Fruit fly (Drosophila melanogaster) S2 (cell line): ENCODE data around the gene CG10993.

Source experiments
- CG8478 ChIP-seq: fragments of >200 bp; optimal IDR thresholded peaks from 2 replicates; lab custom pipeline; 2018
- CTCF ChIP-seq, 2 experiments: fragments of >200 bp; optimal IDR thresholded peaks; 2 replicates each; lab custom pipeline; 2018

Gene CG10993

dm6 chrX:13781739-13782502 lies 9.0 kb downstream of the CG10993 start, which contains the start of the genes CtsB and amrt:
Gene CtsB, minus strand, starts transcription at chrX:13782170.
Gene amrt, plus strand, starts transcription at chrX:13782459.
- no peak for TF ChIP-seq CG8478 (lab: Kevin White, UChicago)
- no peak for TF ChIP-seq CTCF (optimal IDR thresholded peaks at IDR 0.05; lab: Kevin White, UChicago)

DNA sequence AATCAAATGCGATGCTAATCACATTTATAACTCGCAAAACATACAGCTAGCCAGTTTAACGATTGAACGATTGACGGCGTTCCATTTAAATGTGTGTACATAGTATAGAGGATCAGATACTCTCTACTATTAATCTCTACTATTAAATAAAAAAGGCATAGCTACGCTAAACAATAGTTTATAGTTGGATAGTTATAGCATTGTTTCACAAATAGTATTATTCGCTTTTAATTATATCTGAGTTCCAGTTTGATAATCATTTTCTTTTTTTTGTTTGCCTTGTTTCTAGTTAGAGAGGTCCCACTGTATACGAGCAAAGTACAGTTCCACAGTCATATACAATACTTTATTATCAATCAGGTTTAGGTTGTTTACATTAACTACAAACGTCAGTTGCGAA lies 11.2 kb downstream of the CG10993 start:
- TF ChIP-seq CTCF (optimal IDR thresholded peaks at IDR 0.05; lab: Kevin White, UChicago) (no peak), CG8478 (lab: Kevin White, UChicago) (no peak)

- TF ChIP-seq CTCF (optimal IDR thresholded peaks at IDR 0.05; lab: Kevin White, UChicago) (no peak), CG8478 (lab: Kevin White, UChicago) (no peak)
These were observed 12.3 kb downstream of the CG10993 start for dm6 chrX:13778568-13778967.

dm6 chrX:13770768-13771167 lies 20.1 kb downstream of the CG10993 start:
- TF ChIP-seq CG8478 (lab: Kevin White, UChicago) (no peak), CTCF (optimal IDR thresholded peaks at IDR 0.05; lab: Kevin White, UChicago) (no peak)

dm6 chrX:13766495-13766894 lies 24.4 kb downstream of the CG10993 start:
- TF ChIP-seq CTCF (optimal IDR thresholded peaks at IDR 0.05; lab: Kevin White, UChicago) (no peak), CG8478 (lab: Kevin White, UChicago) (no peak)

DNA sequence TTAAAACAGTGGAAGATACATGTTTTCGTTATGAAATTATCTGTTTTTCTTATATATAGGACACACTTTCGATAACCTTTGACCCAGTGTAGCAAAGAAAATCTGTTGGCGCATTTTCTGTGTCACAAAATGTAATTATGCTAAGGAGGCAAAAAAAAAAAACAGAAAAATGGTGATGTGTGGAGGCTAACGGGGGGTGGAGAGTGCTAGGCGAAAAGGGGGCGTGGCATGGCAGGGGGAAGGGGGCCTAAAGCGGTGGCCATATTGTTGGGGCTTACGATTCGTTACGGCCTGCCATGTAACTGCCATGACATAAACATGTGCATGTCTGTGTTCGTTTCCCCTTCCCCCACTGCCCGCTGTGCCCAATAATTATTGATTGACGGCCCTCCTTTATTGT lies 25.7 kb downstream of the CG10993 start:
- TF ChIP-seq CTCF (optimal IDR thresholded peaks at IDR 0.05; lab: Kevin White, UChicago) (no peak), CG8478 (lab: Kevin White, UChicago) (no peak)

dm6 chrX:13764397-13765119 lies 26.4 kb downstream of the CG10993 start:
- no peak for TF ChIP-seq CTCF (optimal IDR thresholded peaks at IDR 0.05; lab: Kevin White, UChicago)
- TF ChIP-seq CG8478 (lab: Kevin White, UChicago): no peak

DNA sequence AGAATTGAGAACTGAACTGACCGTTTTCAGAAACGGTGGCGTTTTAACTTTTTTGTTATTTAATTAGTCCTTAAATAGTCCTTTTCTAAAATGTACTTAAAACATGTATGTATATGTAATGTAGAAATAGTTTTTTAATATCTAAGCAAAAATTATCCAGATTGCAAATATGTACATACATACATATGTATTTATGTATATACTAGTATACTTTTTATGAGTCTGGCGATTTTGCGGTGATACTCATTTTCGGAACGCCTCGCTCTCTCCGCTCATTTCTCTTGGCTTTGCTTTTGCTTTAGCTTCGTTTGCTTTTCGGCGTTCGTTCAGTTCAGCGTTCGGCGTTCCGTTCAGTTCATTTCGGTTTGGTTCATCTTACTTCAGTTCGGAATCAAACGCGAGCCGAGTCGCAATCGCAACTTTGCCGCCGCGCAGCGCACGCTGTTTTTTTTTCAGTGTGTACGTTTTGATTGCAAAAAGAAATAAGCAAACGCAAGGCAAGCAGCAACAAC lies 28.5 kb downstream of the CG10993 start, which contains the start of gene rdgB:
Gene rdgB (plus strand): TSS at position 381 of the 512 bp plus-strand sequence.
- TF ChIP-seq CG8478 (lab: Kevin White, UChicago) (no peak), CTCF (optimal IDR thresholded peaks at IDR 0.05; lab: Kevin White, UChicago) (no peak)

DNA sequence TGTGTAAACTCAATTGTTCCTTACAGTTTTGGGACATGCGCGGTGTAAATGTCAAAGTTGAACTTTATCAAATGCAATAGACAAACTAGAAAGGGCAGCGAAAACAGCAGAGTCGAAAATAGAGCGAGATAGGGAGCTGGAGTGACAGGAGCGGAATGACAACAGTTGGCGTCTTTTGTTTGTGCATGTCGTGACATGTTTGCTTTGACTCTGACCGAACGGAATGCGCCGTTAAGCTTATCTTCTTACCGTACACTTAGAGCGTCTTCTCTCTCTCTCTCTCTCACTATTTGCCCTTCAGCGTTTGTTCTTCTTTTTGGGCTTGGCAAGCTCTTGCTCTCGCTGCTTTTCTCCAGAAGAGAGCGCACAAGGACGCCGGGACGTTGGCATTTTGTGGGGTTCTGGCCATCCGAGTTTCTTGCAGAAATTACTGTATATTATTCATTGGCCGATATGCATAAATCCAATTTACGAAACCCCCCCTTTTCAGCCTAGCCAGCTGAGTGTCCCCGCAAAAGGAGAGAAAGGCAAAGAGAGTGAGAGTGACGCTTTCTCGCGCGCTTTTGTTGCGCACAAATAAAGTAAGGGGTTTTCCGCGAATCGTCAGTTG lies 29.0 kb downstream of the CG10993 start:
- no peak for TF ChIP-seq CTCF (optimal IDR thresholded peaks at IDR 0.05; lab: Kevin White, UChicago)
- TF ChIP-seq CG8478 (lab: Kevin White, UChicago): no peak

dm6 chrX:13758989-13759549 lies 31.8 kb downstream of the CG10993 start, which contains the start of gene Yp3:
Gene Yp3, plus strand, starts transcription at chrX:13759546.
- TF ChIP-seq CG8478 (lab: Kevin White, UChicago) (no peak), CTCF (optimal IDR thresholded peaks at IDR 0.05; lab: Kevin White, UChicago) (no peak)

DNA sequence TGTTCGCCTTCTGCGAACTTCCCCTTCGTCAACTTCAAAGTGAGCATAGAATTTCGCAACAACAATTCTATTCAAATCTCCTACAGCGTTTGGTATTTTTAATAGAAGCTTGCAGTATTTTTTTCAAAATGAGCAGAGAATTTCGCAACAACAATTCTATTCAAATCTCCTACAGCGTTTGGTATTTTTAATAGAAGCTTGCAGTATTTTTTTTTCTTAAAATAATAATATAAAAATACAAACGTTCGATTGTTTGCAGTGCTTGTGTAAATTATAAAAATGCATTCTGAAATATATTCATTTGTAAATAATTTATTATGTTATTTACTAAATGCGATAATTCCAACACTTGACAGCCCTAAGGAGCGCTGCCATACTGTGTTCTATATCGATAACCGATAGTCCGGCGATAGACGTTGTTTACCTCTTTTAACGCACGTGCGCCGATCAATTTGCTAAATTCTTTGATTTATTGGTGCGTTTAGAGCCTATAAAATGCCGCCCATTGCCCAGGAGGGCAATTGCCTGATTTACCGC lies 34.1 kb downstream of the CG10993 start, which contains the start of the genes CG32625 and Rtc1:
Gene CG32625 (minus strand): TSS at position 51 of the 537 bp plus-strand sequence.
Gene Rtc1 (plus strand): TSS at position 404 of the 537 bp plus-strand sequence.
- TF ChIP-seq CG8478 (lab: Kevin White, UChicago) (no peak), CTCF (optimal IDR thresholded peaks at IDR 0.05; lab: Kevin White, UChicago) (no peak)

dm6 chrX:13755152-13755557 lies 35.8 kb downstream of the CG10993 start, which contains the start of gene Pdcd4:
Gene Pdcd4, minus strand, starts transcription at chrX:13755406.
- TF ChIP-seq CG8478 (lab: Kevin White, UChicago): no peak
- TF ChIP-seq CTCF (optimal IDR thresholded peaks at IDR 0.05; lab: Kevin White, UChicago): no peak

dm6 chrX:13754476-13754875 lies 36.4 kb downstream of the CG10993 start:
- TF ChIP-seq CG8478 (lab: Kevin White, UChicago): no peak
- no peak for TF ChIP-seq CTCF (optimal IDR thresholded peaks at IDR 0.05; lab: Kevin White, UChicago)

DNA sequence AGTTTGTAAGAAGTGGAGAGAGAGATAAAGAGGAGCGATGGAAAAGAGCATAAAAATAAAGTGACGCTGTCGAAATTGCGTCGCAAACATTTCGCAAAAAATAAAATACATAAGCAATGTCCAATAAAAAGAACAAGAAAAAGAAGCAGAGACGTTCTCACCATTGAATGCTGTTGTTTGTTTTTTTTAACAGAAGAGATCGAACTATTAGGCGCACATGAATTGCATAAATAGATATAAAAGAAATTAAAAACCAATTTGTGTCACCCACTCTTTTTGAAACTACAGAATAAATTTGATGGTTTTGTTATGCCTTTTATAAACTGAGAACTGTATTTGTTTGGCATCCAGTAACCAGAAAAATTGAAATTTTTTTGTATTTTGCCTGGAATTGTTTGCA lies 37.1 kb downstream of the CG10993 start:
- TF ChIP-seq CG8478 (lab: Kevin White, UChicago) (no peak), CTCF (optimal IDR thresholded peaks at IDR 0.05; lab: Kevin White, UChicago) (no peak)
